Fruit fly (Drosophila melanogaster): ENCODE data around the gene beat-IIIa.

beat-IIIa gene

DNA sequence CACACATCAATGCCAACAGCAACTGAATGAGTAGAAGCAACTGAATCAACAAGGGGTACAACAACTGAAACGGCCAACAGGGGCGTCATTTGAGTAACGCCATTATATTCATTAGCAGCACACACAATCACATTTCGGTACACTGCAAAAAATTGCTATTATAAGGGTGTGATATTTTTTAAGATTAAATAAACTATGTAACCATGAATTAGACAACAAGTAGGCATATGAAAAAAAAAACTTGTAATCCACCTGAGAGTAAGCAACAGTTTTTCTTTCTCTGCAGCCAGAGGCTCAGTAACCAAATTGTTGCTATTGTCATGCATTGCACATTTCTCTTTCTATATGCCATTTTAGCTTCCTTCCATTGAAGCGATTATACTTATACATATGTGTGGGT, 73.0 kb downstream of the beat-IIIa start (continued):
- peak; percentile 4 for TF ChIP-seq slou (GFP tag; optimal IDR thresholded peaks at IDR 0.05)
- peak; percentile 38 for TF ChIP-seq Hsf (GFP tag; optimal IDR thresholded peaks at IDR 0.05)
- peak; percentile 52 for TF ChIP-seq dmrt99B (tag; optimal IDR thresholded peaks at IDR 0.05)
- no peak for TF ChIP-seq CG17612 (GFP tag; IDR thresholded peaks at IDR 0.05)
- TF ChIP-seq lilli (GFP tag; optimal IDR thresholded peaks at IDR 0.05) = peak; percentile 9
- TF ChIP-seq CG14667 (GFP tag; IDR thresholded peaks at IDR 0.05) = 0 out of 2 replicates have a peak, but pooled peaks have one; percentile 7
- TF ChIP-seq sima (GFP tag; optimal IDR thresholded peaks at IDR 0.05) = no peak
- TF ChIP-seq scrt (GFP tag; optimal IDR thresholded peaks at IDR 0.05) = peak; percentile 50
- no peak for TF ChIP-seq CG13894 (tag; optimal IDR thresholded peaks at IDR 0.05)
- TF ChIP-seq unpg (GFP tag; optimal IDR thresholded peaks at IDR 0.05) = peak; percentile 26
- TF ChIP-seq Doc3 (GFP tag; IDR thresholded peaks at IDR 0.05; ENCODE audit: partially characterized antibody) = no peak
- TF ChIP-seq dpn (GFP tag; optimal IDR thresholded peaks at IDR 0.05) = peak in 1 of 2 experiments; percentile 23
- TF ChIP-seq CG4707 (GFP tag; optimal IDR thresholded peaks at IDR 0.05) = no peak
- TF ChIP-seq CG32772 (GFP tag; IDR thresholded peaks at IDR 0.05) = peak; percentile 16; the same call in 1 of the 2 replicates
- peak; percentile 0 for TF ChIP-seq CG30403 (GFP tag; optimal IDR thresholded peaks at IDR 0.05)
- TF ChIP-seq NFAT (GFP tag; IDR thresholded peaks at IDR 0.05) = no peak
- TF ChIP-seq PHDP (tag; optimal IDR thresholded peaks at IDR 0.05) = peak; percentile 12
- TF ChIP-seq CG2120 (GFP tag; optimal IDR thresholded peaks at IDR 0.05) = peak; percentile 65
- TF ChIP-seq CG1792 (GFP tag; optimal IDR thresholded peaks at IDR 0.05) = no peak
- TF ChIP-seq CG11560 (tag; IDR thresholded peaks at IDR 0.05) = no peak
- TF ChIP-seq Med (GFP tag) = peak; percentile 46
- TF ChIP-seq CG6689 (GFP tag; IDR thresholded peaks at IDR 0.05) = 0 out of 2 replicates have a peak, but pooled peaks have one; percentile 7
- TF ChIP-seq CG9817 (tag; optimal IDR thresholded peaks at IDR 0.05) = peak; percentile 10
- no peak for TF ChIP-seq tll (GFP tag; optimal IDR thresholded peaks at IDR 0.05)
- no peak for TF ChIP-seq CG7928 (GFP tag; optimal IDR thresholded peaks at IDR 0.05)
- peak; percentile 55 for TF ChIP-seq gem (tag; optimal IDR thresholded peaks at IDR 0.05)
- no peak for TF ChIP-seq CG14860 (GFP tag; IDR thresholded peaks at IDR 0.05; ENCODE audit: partially characterized antibody)
- TF ChIP-seq ind (GFP tag; optimal IDR thresholded peaks at IDR 0.05) = peak; percentile 11
- peak; percentile 0 for TF ChIP-seq Oli (tag; optimal IDR thresholded peaks at IDR 0.05)
- TF ChIP-seq E2f1 (GFP tag; IDR thresholded peaks at IDR 0.05) = peak; percentile 33; the same call in 1 of the 2 replicates
- TF ChIP-seq Taf1 (GFP tag; IDR thresholded peaks at IDR 0.05) = no peak
- peak; percentile 22 for TF ChIP-seq BtbVII (GFP tag; optimal IDR thresholded peaks at IDR 0.05)
- peak; percentile 15 for TF ChIP-seq CG13424 (tag; optimal IDR thresholded peaks at IDR 0.05)
- TF ChIP-seq bsh (GFP tag; optimal IDR thresholded peaks at IDR 0.05) = peak in 1 of 2 experiments; percentile 33
- TF ChIP-seq pita (GFP tag; optimal IDR thresholded peaks at IDR 0.05) = no peak
- peak; percentile 5 for TF ChIP-seq CG4854 (GFP tag; optimal IDR thresholded peaks at IDR 0.05)
- TF ChIP-seq Ssrp (tag; optimal IDR thresholded peaks at IDR 0.05) = no peak
- TF ChIP-seq CG11504 (tag; optimal IDR thresholded peaks at IDR 0.05) = peak; percentile 47
- peak; percentile 26; the same call in 1 of the 2 replicates for TF ChIP-seq CG9932 (GFP tag; IDR thresholded peaks at IDR 0.05)
- no peak for TF ChIP-seq nom (GFP tag; optimal IDR thresholded peaks at IDR 0.05)
- TF ChIP-seq CG18476 (GFP tag; optimal IDR thresholded peaks at IDR 0.05) = no peak
- no peak for TF ChIP-seq CG4617 (GFP tag; optimal IDR thresholded peaks at IDR 0.05; ENCODE audit: borderline replicate concordance)
- no peak for TF ChIP-seq sens-2 (GFP tag; IDR thresholded peaks at IDR 0.05)
- TF ChIP-seq zfh2 (GFP tag; optimal IDR thresholded peaks at IDR 0.05) = no peak
- 0 out of 2 replicates have a peak, but pooled peaks have one; percentile 7 for TF ChIP-seq esg (GFP tag; conservative IDR thresholded peaks at IDR 0.05)
- peak; percentile 28 for TF ChIP-seq CG12391 (tag; optimal IDR thresholded peaks at IDR 0.05)
- peak; percentile 65 for TF ChIP-seq CG18599 (GFP tag; optimal IDR thresholded peaks at IDR 0.05)
- TF ChIP-seq NC2α (GFP tag; optimal IDR thresholded peaks at IDR 0.05) = no peak
- TF ChIP-seq Side (GFP tag; optimal IDR thresholded peaks at IDR 0.05) = peak; percentile 9
- peak; percentile 22 for TF ChIP-seq Fer1 (GFP tag; optimal IDR thresholded peaks at IDR 0.05)
